Worm (Caenorhabditis elegans) whole organism, mixed stage, embryonic: ENCODE results near the gene poml-1.

Experiments
- bed-3 ChIP-seq: fragments of 200-800 bp; sonication (Bioruptor generic); optimal IDR thresholded peaks from 3 replicates; lab custom pipeline; 2018; ENCODE audit warnings: mild to moderate bottlenecking, missing genetic modification characterization, moderate library complexity, missing compliant biosample characterization
- elt-3 ChIP-seq: fragments of 150-350 bp; optimal IDR thresholded peaks from 2 replicates; lab custom pipeline; 2014; ENCODE audit warnings: missing biosample characterization, missing genetic modification characterization
- hlh-1 ChIP-seq: fragments of 150-350 bp; optimal IDR thresholded peaks from 2 replicates; lab custom pipeline; 2014; ENCODE audit warnings: missing biosample characterization, missing genetic modification reagents, missing genetic modification characterization
- lin-13 ChIP-seq: fragments of 150-350 bp; optimal IDR thresholded peaks from 2 replicates; lab custom pipeline; 2014; ENCODE audit warnings: missing biosample characterization, missing genetic modification characterization
- lsy-2 ChIP-seq: fragments of 150-350 bp; optimal IDR thresholded peaks from 2 replicates; lab custom pipeline; 2014; ENCODE audit warnings: missing biosample characterization, missing genetic modification characterization
- nhr-12 ChIP-seq: fragments of 150-350 bp; optimal IDR thresholded peaks from 2 replicates; lab custom pipeline; 2014; ENCODE audit warnings: missing biosample characterization, missing genetic modification characterization
- nhr-237 ChIP-seq: fragments of 150-350 bp; optimal IDR thresholded peaks from 2 replicates; lab custom pipeline; 2014; ENCODE audit warnings: missing biosample characterization, missing genetic modification characterization
- nhr-76 ChIP-seq: sonication (generic microtip); optimal IDR thresholded peaks from 2 replicates; lab custom pipeline; 2017; ENCODE audit warnings: missing biosample characterization, missing genetic modification characterization
- pha-4 ChIP-seq: fragments of 150-350 bp; optimal IDR thresholded peaks from 2 replicates; lab custom pipeline; 2018; ENCODE audit warnings: missing biosample characterization, missing genetic modification reagents, missing genetic modification characterization
- snpc-4 ChIP-seq: fragments of 150-350 bp; optimal IDR thresholded peaks from 2 replicates; lab custom pipeline; 2014; ENCODE audit warnings: missing biosample characterization, missing genetic modification characterization
- unc-62 ChIP-seq: fragments of 150-350 bp; optimal IDR thresholded peaks from 2 replicates; lab custom pipeline; 2014; ENCODE audit warnings: missing biosample characterization, missing genetic modification reagents, missing genetic modification characterization
- zip-8 ChIP-seq: fragments of 150-350 bp; optimal IDR thresholded peaks from 2 replicates; lab custom pipeline; 2014; ENCODE audit warnings: missing biosample characterization, missing genetic modification characterization
- ztf-11 ChIP-seq: fragments of 150-350 bp; optimal IDR thresholded peaks from 2 replicates; lab custom pipeline; 2014; ENCODE audit warnings: missing biosample characterization, missing genetic modification characterization

- TF ChIP-seq pha-4 (tag; lab: Kevin White, UChicago) (no peak), zip-8 (tag; lab: Kevin White, UChicago) (no peak), elt-3 (tag; lab: Kevin White, UChicago) (no peak), unc-62 (GFP tag; lab: Kevin White, UChicago) (no peak), lin-13 (no peak), ztf-11 (tag; lab: Kevin White, UChicago) (no peak), nhr-12 (tag; lab: Kevin White, UChicago) (no peak), hlh-1 (tag; lab: Kevin White, UChicago) (no peak), bed-3 (GFP tag; lab: Kevin White, UChicago) (no peak), snpc-4 (tag; lab: Kevin White, UChicago) (no peak), nhr-76 (tag; lab: Kevin White, UChicago) (no peak), lsy-2 (tag; lab: Kevin White, UChicago) (no peak), nhr-237 (tag; lab: Kevin White, UChicago) (no peak)
Observed at ce11 chrX:13676892-13677291, 45.8 kb downstream of the poml-1 start, which contains the start of gene gck-4.
